Worm (Caenorhabditis elegans) whole organism, L4 larva: Measurements from ENCODE around the gene best-2.
"Not testable (repeated sequence)": the region's sequence is repeated elsewhere in the genome, so short reads cannot be mapped to it uniquely, and the experiment has no call there.

Experiments
- F44E2.7 ChIP-seq: fragments of 200-800 bp; sonication (Bioruptor generic); IDR thresholded peaks from 2 replicates; pipeline ENCODE4 v2.1.2; 2022; ENCODE audit warnings: missing genetic modification characterization, missing compliant biosample characterization
- R02D3.7 ChIP-seq: fragments of 150-350 bp; sonication (generic microtip); optimal IDR thresholded peaks from 3 replicates; lab custom pipeline; 2014; ENCODE audit warnings: missing biosample characterization, missing genetic modification characterization
- T26A8.4 ChIP-seq: fragments of 200-800 bp; sonication (Bioruptor generic); IDR thresholded peaks from 2 replicates; pipeline ENCODE4 v1.3.6; 2022; ENCODE audit warnings: missing genetic modification characterization, missing compliant biosample characterization
- Y105C5A.15 ChIP-seq: fragments of 200-800 bp; sonication (Bioruptor generic); IDR thresholded peaks from 2 replicates; pipeline ENCODE4 v1.3.6; 2022; ENCODE audit warnings: missing genetic modification characterization, missing compliant biosample characterization
- Y48G9A.11 ChIP-seq: fragments of 200-800 bp; sonication (Bioruptor generic); IDR thresholded peaks from 2 replicates; pipeline ENCODE4 v1.3.6; 2022; ENCODE audit warnings: missing genetic modification reagents, missing genetic modification characterization, missing compliant biosample characterization
- Y75B8A.6 ChIP-seq: fragments of 200-800 bp; sonication (Bioruptor generic); IDR thresholded peaks from 2 replicates; pipeline ENCODE4 v1.3.6; 2022; ENCODE audit warnings: missing genetic modification reagents, missing genetic modification characterization, missing compliant biosample characterization
- ZK546.5 ChIP-seq, 2 experiments: sonication (generic microtip); optimal IDR thresholded peaks; 2 replicates each; lab custom pipeline; 2017; ENCODE audit warnings: missing biosample characterization in 2 of 2, missing genetic modification characterization in 2 of 2
- arid-1 ChIP-seq: fragments of 200-800 bp; sonication (Bioruptor generic); conservative IDR thresholded peaks from 2 replicates; pipeline ENCODE4 v1.3.6; 2022; ENCODE audit warnings: missing genetic modification reagents, missing genetic modification characterization, missing compliant biosample characterization
- ceh-28 ChIP-seq: fragments of 150-350 bp; optimal IDR thresholded peaks from 2 replicates; lab custom pipeline; 2014; ENCODE audit warnings: missing biosample characterization, missing genetic modification reagents, missing genetic modification characterization
- ceh-44 ChIP-seq: fragments of 200-800 bp; sonication (Bioruptor generic); IDR thresholded peaks from 2 replicates; pipeline ENCODE4 v1.3.6; 2022; ENCODE audit warnings: missing genetic modification reagents, missing genetic modification characterization, missing compliant biosample characterization
- ctbp-1 ChIP-seq: fragments of 200-800 bp; sonication (Bioruptor generic); IDR thresholded peaks from 2 replicates; pipeline ENCODE4 v1.3.6; 2022; ENCODE audit warnings: missing genetic modification reagents, missing genetic modification characterization, missing compliant biosample characterization
- daf-19 ChIP-seq: fragments of 200-800 bp; sonication (Bioruptor generic); conservative IDR thresholded peaks from 2 replicates; pipeline ENCODE4 v1.3.6; 2022; ENCODE audit warnings: missing genetic modification characterization, missing compliant biosample characterization
- daf-8 ChIP-seq: fragments of 200-800 bp; sonication (Bioruptor generic); IDR thresholded peaks from 2 replicates; pipeline ENCODE4 v1.3.6; 2022; ENCODE audit warnings: missing genetic modification characterization, missing compliant biosample characterization
- dmd-6 ChIP-seq: fragments of 200-800 bp; sonication (Bioruptor generic); IDR thresholded peaks from 2 replicates; pipeline ENCODE4 v1.3.6; 2022; ENCODE audit warnings: missing genetic modification reagents, missing genetic modification characterization, missing compliant biosample characterization
- dmd-8 ChIP-seq: fragments of 200-800 bp; sonication (Bioruptor generic); IDR thresholded peaks from 2 replicates; pipeline ENCODE4 v1.3.6; 2022; ENCODE audit warnings: missing genetic modification characterization, missing compliant biosample characterization
- dve-1 ChIP-seq: sonication (generic microtip); optimal IDR thresholded peaks from 2 replicates; lab custom pipeline; 2017; ENCODE audit warnings: antibody characterized with exemption, mild to moderate bottlenecking, missing genetic modification characterization, missing compliant biosample characterization; ENCODE audit not compliant: insufficient read depth
- fkh-10 ChIP-seq: fragments of 150-350 bp; optimal IDR thresholded peaks from 2 replicates; lab custom pipeline; 2014; ENCODE audit warnings: missing biosample characterization, missing genetic modification reagents, missing genetic modification characterization
- hif-1 ChIP-seq, 2 experiments: sonication (generic microtip); optimal IDR thresholded peaks; 2 replicates each; lab custom pipeline; 2016 to 2017; ENCODE audit warnings: missing compliant biosample characterization in 2 of 2, missing genetic modification characterization in 2 of 2, missing genetic modification reagents in 2 of 2, missing genotype in 2 of 2, mild to moderate bottlenecking in 1 of 2
- hlh-11 ChIP-seq: fragments of 200-800 bp; sonication (Bioruptor generic); optimal IDR thresholded peaks from 2 replicates; lab custom pipeline; 2018; ENCODE audit warnings: mild to moderate bottlenecking, missing genetic modification characterization, missing compliant biosample characterization
- hmg-1.1 ChIP-seq: fragments of 200-800 bp; sonication (Bioruptor generic); IDR thresholded peaks from 2 replicates; pipeline ENCODE4 v1.3.6; 2022; ENCODE audit warnings: missing genetic modification reagents, missing genetic modification characterization, missing compliant biosample characterization
- jun-1 ChIP-seq: fragments of 150-350 bp; optimal IDR thresholded peaks from 2 replicates; lab custom pipeline; 2014; ENCODE audit warnings: missing biosample characterization, missing genetic modification reagents, missing genetic modification characterization
- lim-7 ChIP-seq: fragments of 200-800 bp; sonication (Bioruptor generic); IDR thresholded peaks from 2 replicates; pipeline ENCODE4 v1.3.6; 2022; ENCODE audit warnings: missing genetic modification characterization, missing compliant biosample characterization
- madf-5 ChIP-seq, 2 experiments: fragments of 200-800 bp; sonication (Bioruptor generic); IDR thresholded peaks; 2 replicates each; pipeline ENCODE4 v1.3.6; 2022; ENCODE audit warnings: missing compliant biosample characterization in 2 of 2, missing genetic modification characterization in 2 of 2
- madf-9 ChIP-seq: fragments of 200-800 bp; sonication (Bioruptor generic); conservative IDR thresholded peaks from 2 replicates; pipeline ENCODE4 v1.3.6; 2022; ENCODE audit warnings: missing genetic modification reagents, missing genetic modification characterization, missing compliant biosample characterization
- mdt-29 ChIP-seq: fragments of 200-800 bp; sonication (Bioruptor generic); IDR thresholded peaks from 2 replicates; pipeline ENCODE4 v1.3.6; 2022; ENCODE audit warnings: missing genetic modification reagents, missing genetic modification characterization, missing compliant biosample characterization
- mep-1 ChIP-seq: fragments of 150-350 bp; sonication (generic microtip); optimal IDR thresholded peaks from 3 replicates; lab custom pipeline; 2014; ENCODE audit warnings: missing biosample characterization, missing genetic modification characterization
- mes-2 ChIP-seq: sonication (generic microtip); optimal IDR thresholded peaks from 2 replicates; lab custom pipeline; 2016; ENCODE audit warnings: missing genotype, mild to moderate bottlenecking, missing genetic modification characterization, missing compliant biosample characterization; ENCODE audit not compliant: poor library complexity, severe bottlenecking
- mxl-3 ChIP-seq: fragments of 200-800 bp; sonication (Bioruptor generic); optimal IDR thresholded peaks from 2 replicates; lab custom pipeline; 2018; ENCODE audit warnings: mild to moderate bottlenecking, missing genetic modification characterization, missing compliant biosample characterization
- nhr-102 ChIP-seq: sonication (generic microtip); optimal IDR thresholded peaks from 2 replicates; lab custom pipeline; 2016; ENCODE audit warnings: mild to moderate bottlenecking, missing genetic modification characterization, moderate library complexity, missing compliant biosample characterization
- pha-4 ChIP-seq, 2 experiments: fragments of 150-350 bp in 1 of 2; fragments of 200-800 bp in 1 of 2; sonication (Bioruptor generic) in 1 of 2; IDR thresholded peaks in 1 of 2; optimal IDR thresholded peaks in 1 of 2; 2 replicates each; pipeline versions ENCODE4 v1.3.6 to Lab custom; 2014 to 2022; ENCODE audit warnings: missing genetic modification characterization in 2 of 2, missing genetic modification reagents in 2 of 2, missing biosample characterization in 1 of 2, missing compliant biosample characterization in 1 of 2
- saeg-2 ChIP-seq: fragments of 200-800 bp; sonication (Bioruptor generic); IDR thresholded peaks from 2 replicates; pipeline ENCODE4 v1.3.6; 2022; ENCODE audit warnings: missing genetic modification reagents, missing genetic modification characterization, missing compliant biosample characterization
- snpc-1.2 ChIP-seq: fragments of 200-800 bp; sonication (Bioruptor generic); IDR thresholded peaks from 2 replicates; pipeline ENCODE4 v1.3.6; 2022; ENCODE audit warnings: missing genetic modification reagents, missing genetic modification characterization, missing compliant biosample characterization
- unc-130 ChIP-seq: sonication (generic microtip); optimal IDR thresholded peaks from 2 replicates; lab custom pipeline; 2016; ENCODE audit warnings: missing genetic modification reagents, missing genetic modification characterization, missing compliant biosample characterization
- unc-62 ChIP-seq, 3 experiments: fragments of 150-350 bp in 1 of 3; sonication (generic microtip); optimal IDR thresholded peaks in 2 of 3; peaks in 1 of 3; 1 replicate in 1 of 3; 2 replicates in 2 of 3; lab custom pipeline; 2014 to 2017; ENCODE audit warnings: missing biosample characterization in 3 of 3, missing genetic modification characterization in 3 of 3, missing genetic modification reagents in 3 of 3, missing genotype in 1 of 3
- vab-7 ChIP-seq: fragments of 200-800 bp; sonication (Bioruptor generic); IDR thresholded peaks from 2 replicates; pipeline ENCODE4 v1.3.6; 2022; ENCODE audit warnings: missing genetic modification reagents, missing genetic modification characterization, missing compliant biosample characterization
- zfp-3 ChIP-seq: fragments of 200-800 bp; sonication (Bioruptor generic); conservative IDR thresholded peaks from 2 replicates; pipeline ENCODE4 v1.3.6; 2022; ENCODE audit warnings: missing genetic modification reagents, missing genetic modification characterization, missing compliant biosample characterization
- zip-2 ChIP-seq: fragments of 150-350 bp; optimal IDR thresholded peaks from 2 replicates; lab custom pipeline; 2014; ENCODE audit warnings: missing biosample characterization, missing genetic modification characterization

best-2 gene

ce11 chrIV:13112982-13113381, at the start of gene best-2:
TSS of gene best-2 (minus strand) at chrIV:13113082.
- no peak for TF ChIP-seq hif-1 (tag; optimal IDR thresholded peaks at IDR 0.05; lab: Kevin White, UChicago)
- TF ChIP-seq mep-1 (tag; lab: Kevin White, UChicago), result no peak
- TF ChIP-seq fkh-10 (GFP tag; lab: Kevin White, UChicago), result no peak
- no peak for TF ChIP-seq mes-2
- TF ChIP-seq mxl-3 (GFP tag; lab: Kevin White, UChicago), result no peak
- TF ChIP-seq daf-19 (GFP tag; lab: Robert Waterston, UW), result no peak
- TF ChIP-seq, all 104 proteins: peak for 0

- TF ChIP-seq T26A8.4 (GFP tag; lab: Robert Waterston, UW) (no peak), mes-2 (peak; percentile 3), Y105C5A.15 (GFP tag; lab: Robert Waterston, UW) (no peak), zip-2 (tag; lab: Kevin White, UChicago) (no peak), jun-1 (no peak), snpc-1.2 (0 out of 2 replicates have a peak, but pooled peaks have one; percentile 50), daf-8 (GFP tag; lab: Robert Waterston, UW) (no peak)
These were observed 41.8 kb upstream of the best-2 start, which contains the start of the genes crld-1 and msh-5 for ce11 chrIV:13154391-13155283. TSS of gene crld-1 (minus strand) at chrIV:13154441. TSS of gene msh-5 (plus strand) at chrIV:13155233.

ce11 chrIV:13149276-13149675, 36.4 kb upstream of the best-2 start, which contains the start of gene nlp-79:
TSS of gene nlp-79 (plus strand) at chrIV:13149576.
- TF ChIP-seq Y75B8A.6 (GFP tag; lab: Robert Waterston, UW), result no peak
- TF ChIP-seq ceh-28, result no peak
- no peak for TF ChIP-seq unc-130
- TF ChIP-seq unc-62 (GFP tag; optimal IDR thresholded peaks at IDR 0.05 in 1 of 2; lab: Kevin White, UChicago), result peak in 1 of 2 experiments; percentile 63
- no peak for TF ChIP-seq unc-62 (tag; optimal IDR thresholded peaks at IDR 0.05; lab: Kevin White, UChicago)

- TF ChIP-seq mes-2, result no peak
- no peak for TF ChIP-seq mep-1 (tag; lab: Kevin White, UChicago)
- no peak for TF ChIP-seq R02D3.7 (tag; lab: Kevin White, UChicago)
- TF ChIP-seq dve-1 (tag; lab: Kevin White, UChicago), result no peak
- TF ChIP-seq hlh-11 (tag; lab: Kevin White, UChicago), result no peak
- no peak for TF ChIP-seq arid-1 (GFP tag; lab: Robert Waterston, UW)
- TF ChIP-seq nhr-102 (tag; lab: Kevin White, UChicago), result no peak
- no peak for TF ChIP-seq ZK546.5 (tag; optimal IDR thresholded peaks at IDR 0.05; lab: Kevin White, UChicago)
- TF ChIP-seq, all 104 proteins: peak for 0
These were observed 29.4 kb upstream of the best-2 start, which contains the start of gene spe-43 for ce11 chrIV:13142254-13142653. TSS of gene spe-43 (minus strand) at chrIV:13142354.

- TF ChIP-seq vab-7 (peak; percentile 85), Y48G9A.11 (GFP tag; lab: Robert Waterston, UW) (peak; percentile 64), dmd-8 (peak; percentile 82), dmd-6 (0 out of 2 replicates have a peak, but pooled peaks have one; percentile 10), saeg-2 (GFP tag; lab: Robert Waterston, UW) (0 out of 2 replicates have a peak, but pooled peaks have one; percentile 41), zfp-3 (GFP tag; lab: Robert Waterston, UW) (peak; percentile 27; the same call in 1 of the 2 replicates), F44E2.7 (GFP tag; lab: Robert Waterston, UW) (peak; percentile 81; the same call in 1 of the 2 replicates), mdt-29 (GFP tag; lab: Robert Waterston, UW) (peak; percentile 63; the same call in 1 of the 2 replicates), madf-5 (GFP tag; IDR thresholded peaks at IDR 0.05; lab: Robert Waterston, UW) (peak; percentile 76 to 82; a peak in 1 of 4 replicates), T26A8.4 (GFP tag; lab: Robert Waterston, UW) (peak; percentile 59), pha-4 (GFP tag; IDR thresholded peaks at IDR 0.05; lab: Robert Waterston, UW) (peak; percentile 76), mes-2 (peak; percentile 18), ctbp-1 (GFP tag; lab: Robert Waterston, UW) (peak; percentile 53; the same call in 1 of the 2 replicates), snpc-1.2 (peak; percentile 87), Y75B8A.6 (GFP tag; lab: Robert Waterston, UW) (0 out of 2 replicates have a peak, but pooled peaks have one; percentile 68), arid-1 (GFP tag; lab: Robert Waterston, UW) (peak; percentile 88), Y105C5A.15 (GFP tag; lab: Robert Waterston, UW) (peak; percentile 71; the same call in 1 of the 2 replicates), madf-9 (peak; percentile 69), ceh-44 (GFP tag; lab: Robert Waterston, UW) (0 out of 2 replicates have a peak, but pooled peaks have one; percentile 58), hmg-1.1 (peak; percentile 39; the same call in 1 of the 2 replicates), lim-7 (peak; percentile 92)
- TF ChIP-seq pha-4 (tag; optimal IDR thresholded peaks at IDR 0.05; lab: Kevin White, UChicago), result not testable (repeated sequence)
These were observed 27.9 kb upstream of the best-2 start for ce11 chrIV:13140792-13141191.
